Worm (Caenorhabditis elegans) whole organism, mixed stage, embryonic: Measurements from ENCODE around the gene oac-7.

ENCODE experiments used
- M03D4.4 ChIP-seq: sonication (generic microtip); optimal IDR thresholded peaks from 2 replicates; lab custom pipeline; 2017; ENCODE audit warnings: mild to moderate bottlenecking, missing genetic modification characterization, missing compliant biosample characterization
- bed-3 ChIP-seq: fragments of 200-800 bp; sonication (Bioruptor generic); optimal IDR thresholded peaks from 3 replicates; lab custom pipeline; 2018; ENCODE audit warnings: mild to moderate bottlenecking, missing genetic modification characterization, moderate library complexity, missing compliant biosample characterization
- blmp-1 ChIP-seq: fragments of 150-350 bp; optimal IDR thresholded peaks from 2 replicates; lab custom pipeline; 2014; ENCODE audit warnings: missing biosample characterization, missing genetic modification characterization
- ceh-39 ChIP-seq: fragments of 150-350 bp; optimal IDR thresholded peaks from 2 replicates; lab custom pipeline; 2014; ENCODE audit warnings: missing biosample characterization, missing genetic modification characterization
- ceh-43 ChIP-seq: fragments of 200-800 bp; sonication (Bioruptor generic); optimal IDR thresholded peaks from 2 replicates; lab custom pipeline; 2018; ENCODE audit warnings: mild to moderate bottlenecking, missing genetic modification characterization, moderate library complexity, missing compliant biosample characterization
- ceh-83 ChIP-seq: fragments of 200-800 bp; sonication (Bioruptor generic); optimal IDR thresholded peaks from 2 replicates; lab custom pipeline; 2018; ENCODE audit warnings: mild to moderate bottlenecking, missing genetic modification characterization, missing compliant biosample characterization
- ces-1 ChIP-seq: fragments of 150-350 bp; optimal IDR thresholded peaks from 2 replicates; lab custom pipeline; 2014; ENCODE audit warnings: missing biosample characterization, missing genetic modification reagents, missing genetic modification characterization
- cnd-1 ChIP-seq: fragments of 200-800 bp; sonication (Bioruptor generic); optimal IDR thresholded peaks from 2 replicates; lab custom pipeline; 2018; ENCODE audit warnings: mild to moderate bottlenecking, missing genetic modification characterization, missing compliant biosample characterization
- drap-1 ChIP-seq: fragments of 200-800 bp; sonication (Bioruptor generic); optimal IDR thresholded peaks from 3 replicates; lab custom pipeline; 2018; ENCODE audit warnings: mild to moderate bottlenecking, missing genetic modification characterization, missing compliant biosample characterization
- elt-3 ChIP-seq: fragments of 150-350 bp; optimal IDR thresholded peaks from 2 replicates; lab custom pipeline; 2014; ENCODE audit warnings: missing biosample characterization, missing genetic modification characterization
- flh-1 ChIP-seq: fragments of 200-800 bp; sonication (Bioruptor generic); optimal IDR thresholded peaks from 2 replicates; lab custom pipeline; 2018; ENCODE audit warnings: mild to moderate bottlenecking, missing genetic modification characterization, moderate library complexity, missing compliant biosample characterization
- ham-2 ChIP-seq: fragments of 200-800 bp; sonication (Bioruptor generic); optimal IDR thresholded peaks from 2 replicates; lab custom pipeline; 2018; ENCODE audit warnings: mild to moderate bottlenecking, missing genetic modification characterization, missing compliant biosample characterization
- hlh-1 ChIP-seq: fragments of 150-350 bp; optimal IDR thresholded peaks from 2 replicates; lab custom pipeline; 2014; ENCODE audit warnings: missing biosample characterization, missing genetic modification reagents, missing genetic modification characterization
- lin-32 ChIP-seq: fragments of 200-800 bp; sonication (Bioruptor generic); optimal IDR thresholded peaks from 2 replicates; lab custom pipeline; 2018; ENCODE audit warnings: mild to moderate bottlenecking, missing genetic modification characterization, missing compliant biosample characterization
- lsy-2 ChIP-seq: fragments of 150-350 bp; optimal IDR thresholded peaks from 2 replicates; lab custom pipeline; 2014; ENCODE audit warnings: missing biosample characterization, missing genetic modification characterization
- mab-5 ChIP-seq: fragments of 150-350 bp; optimal IDR thresholded peaks from 2 replicates; lab custom pipeline; 2014; ENCODE audit warnings: missing biosample characterization, missing genetic modification characterization
- mep-1 ChIP-seq: fragments of 150-350 bp; optimal IDR thresholded peaks from 2 replicates; lab custom pipeline; 2017; ENCODE audit warnings: missing biosample characterization, missing genetic modification reagents, missing genetic modification characterization, inconsistent platforms
- mls-2 ChIP-seq: sonication (generic microtip); optimal IDR thresholded peaks from 2 replicates; lab custom pipeline; 2016; ENCODE audit warnings: mild to moderate bottlenecking, missing genetic modification characterization, moderate library complexity, missing compliant biosample characterization
- nhr-12 ChIP-seq: fragments of 150-350 bp; optimal IDR thresholded peaks from 2 replicates; lab custom pipeline; 2014; ENCODE audit warnings: missing biosample characterization, missing genetic modification characterization
- nhr-2 ChIP-seq: fragments of 150-350 bp; optimal IDR thresholded peaks from 2 replicates; lab custom pipeline; 2014; ENCODE audit warnings: missing biosample characterization, missing genetic modification characterization
- nhr-237 ChIP-seq: fragments of 150-350 bp; optimal IDR thresholded peaks from 2 replicates; lab custom pipeline; 2014; ENCODE audit warnings: missing biosample characterization, missing genetic modification characterization
- nhr-28 ChIP-seq: fragments of 150-350 bp; optimal IDR thresholded peaks from 2 replicates; lab custom pipeline; 2014; ENCODE audit warnings: missing biosample characterization, missing genetic modification characterization
- nhr-76 ChIP-seq: sonication (generic microtip); optimal IDR thresholded peaks from 2 replicates; lab custom pipeline; 2017; ENCODE audit warnings: missing biosample characterization, missing genetic modification characterization
- pha-4 ChIP-seq: fragments of 150-350 bp; optimal IDR thresholded peaks from 2 replicates; lab custom pipeline; 2018; ENCODE audit warnings: missing biosample characterization, missing genetic modification reagents, missing genetic modification characterization
- sem-2 ChIP-seq: fragments of 200-800 bp; sonication (Bioruptor generic); optimal IDR thresholded peaks from 2 replicates; lab custom pipeline; 2018; ENCODE audit warnings: mild to moderate bottlenecking, missing genetic modification characterization, missing compliant biosample characterization
- snpc-4 ChIP-seq: fragments of 150-350 bp; optimal IDR thresholded peaks from 2 replicates; lab custom pipeline; 2014; ENCODE audit warnings: missing biosample characterization, missing genetic modification characterization
- sptf-1 ChIP-seq: sonication (generic microtip); optimal IDR thresholded peaks from 2 replicates; lab custom pipeline; 2017; ENCODE audit warnings: mild to moderate bottlenecking, missing genetic modification characterization, moderate library complexity, missing compliant biosample characterization
- tbx-8 ChIP-seq: fragments of 200-800 bp; sonication (Bioruptor generic); optimal IDR thresholded peaks from 2 replicates; lab custom pipeline; 2018; ENCODE audit warnings: mild to moderate bottlenecking, missing genetic modification characterization, moderate library complexity, missing compliant biosample characterization
- unc-120 ChIP-seq: sonication (generic microtip); optimal IDR thresholded peaks from 2 replicates; lab custom pipeline; 2017; ENCODE audit warnings: missing genetic modification characterization, missing compliant biosample characterization; ENCODE audit not compliant: poor library complexity, severe bottlenecking
- unc-39 ChIP-seq: fragments of 150-350 bp; optimal IDR thresholded peaks from 2 replicates; lab custom pipeline; 2014; ENCODE audit warnings: missing biosample characterization, missing genetic modification characterization
- unc-62 ChIP-seq: fragments of 150-350 bp; optimal IDR thresholded peaks from 2 replicates; lab custom pipeline; 2014; ENCODE audit warnings: missing biosample characterization, missing genetic modification reagents, missing genetic modification characterization
- zip-8 ChIP-seq: fragments of 150-350 bp; optimal IDR thresholded peaks from 2 replicates; lab custom pipeline; 2014; ENCODE audit warnings: missing biosample characterization, missing genetic modification characterization
- ztf-11 ChIP-seq: fragments of 150-350 bp; optimal IDR thresholded peaks from 2 replicates; lab custom pipeline; 2014; ENCODE audit warnings: missing biosample characterization, missing genetic modification characterization

oac-7 gene

DNA sequence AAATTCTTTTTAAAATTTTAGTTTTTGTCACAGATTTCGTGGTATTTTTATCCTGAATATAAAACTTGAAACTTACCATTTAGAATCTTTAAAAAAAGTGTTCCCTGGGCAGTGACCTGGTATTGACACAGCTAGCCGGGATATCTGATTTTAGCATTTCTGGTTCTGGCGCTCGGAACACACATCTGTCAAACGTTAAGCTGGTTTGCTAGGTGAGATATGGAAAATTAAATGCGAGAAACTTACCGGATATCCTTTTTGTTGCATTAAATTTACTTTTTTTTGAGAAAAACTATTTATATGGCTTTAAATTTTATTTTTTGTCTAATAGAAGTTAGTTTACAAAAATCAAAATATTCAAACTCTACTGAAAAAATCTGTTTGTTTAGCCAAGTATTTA is 23.8 kb upstream of the oac-7 start, which contains the start of gene F28G4.4:
Gene F28G4.4 (minus strand): TSS at position 101 of the 400 bp plus-strand sequence.
- TF ChIP-seq snpc-4 (tag; lab: Kevin White, UChicago), result no peak
- TF ChIP-seq M03D4.4 (tag; lab: Kevin White, UChicago), result no peak
- no peak for TF ChIP-seq ztf-11 (tag; lab: Kevin White, UChicago)
- TF ChIP-seq hlh-1 (tag; lab: Kevin White, UChicago), result no peak
- no peak for TF ChIP-seq ceh-83
- TF ChIP-seq elt-3 (tag; lab: Kevin White, UChicago), result no peak
- no peak for TF ChIP-seq nhr-2 (tag; lab: Kevin White, UChicago)
- TF ChIP-seq mls-2 (tag; lab: Kevin White, UChicago), result no peak
- no peak for TF ChIP-seq flh-1 (GFP tag; lab: Kevin White, UChicago)
- TF ChIP-seq ceh-43 (GFP tag; lab: Kevin White, UChicago), result no peak
- no peak for TF ChIP-seq sem-2 (GFP tag; lab: Kevin White, UChicago)

DNA sequence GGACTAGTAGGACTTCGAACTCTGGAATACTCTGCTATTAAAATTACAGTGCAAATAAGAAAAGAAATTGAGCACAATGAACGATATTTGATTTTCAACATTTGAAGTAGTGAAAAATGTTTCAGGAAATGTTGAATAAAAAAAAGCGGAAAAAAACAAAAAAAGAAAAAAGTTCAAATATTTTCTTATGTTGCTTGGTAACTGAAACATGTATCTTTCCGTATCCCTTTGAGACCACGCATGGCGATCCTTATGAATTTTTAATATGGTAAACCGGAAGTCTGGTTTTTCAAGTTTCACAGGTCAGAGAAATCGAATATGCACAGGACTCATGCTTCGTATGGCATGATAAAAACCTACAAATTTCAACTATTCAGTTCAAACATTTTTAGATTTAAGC is 22.0 kb upstream of the oac-7 start, which contains the start of gene F28G4.3:
Gene F28G4.3 (minus strand): TSS at position 101 of the 400 bp plus-strand sequence.
- TF ChIP-seq ceh-39 (tag; lab: Kevin White, UChicago) (no peak), nhr-28 (tag; lab: Kevin White, UChicago) (no peak), ztf-11 (tag; lab: Kevin White, UChicago) (no peak), tbx-8 (no peak), lin-32 (GFP tag; lab: Kevin White, UChicago) (no peak), unc-39 (tag; lab: Kevin White, UChicago) (no peak), snpc-4 (tag; lab: Kevin White, UChicago) (no peak), nhr-237 (no peak), sptf-1 (no peak), bed-3 (GFP tag; lab: Kevin White, UChicago) (no peak), flh-1 (GFP tag; lab: Kevin White, UChicago) (no peak), unc-120 (tag; lab: Kevin White, UChicago) (no peak), hlh-1 (tag; lab: Kevin White, UChicago) (no peak), cnd-1 (tag; lab: Kevin White, UChicago) (no peak), drap-1 (no peak), M03D4.4 (tag; lab: Kevin White, UChicago) (no peak)
- TF ChIP-seq, all 35 proteins: peak for 0

DNA sequence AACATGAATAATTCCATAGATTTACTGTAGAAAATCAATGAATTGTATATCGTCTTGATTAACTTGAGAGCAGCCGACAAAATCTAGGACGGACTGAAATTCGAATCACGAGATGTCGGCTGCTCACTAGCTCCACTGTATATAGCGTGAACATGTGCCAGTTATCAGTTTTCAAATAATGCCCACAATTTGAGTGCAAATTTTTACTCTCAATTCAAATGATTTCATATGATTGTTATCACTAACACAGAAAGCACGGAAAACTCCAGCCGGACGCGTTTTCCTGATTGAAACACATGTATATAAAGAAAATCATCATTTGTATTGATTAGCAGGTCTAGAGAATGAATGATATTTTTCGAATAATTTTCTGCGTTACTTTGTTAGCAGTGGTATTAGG is 17.2 kb upstream of the oac-7 start, which contains the start of gene oac-5:
Gene oac-5 (plus strand): TSS at position 301 of the 400 bp plus-strand sequence.
- no peak for TF ChIP-seq elt-3 (tag; lab: Kevin White, UChicago)
- no peak for TF ChIP-seq nhr-12 (tag; lab: Kevin White, UChicago)
- TF ChIP-seq mep-1 (tag; lab: Kevin White, UChicago), result no peak
- TF ChIP-seq drap-1, result no peak
- TF ChIP-seq unc-120 (tag; lab: Kevin White, UChicago), result no peak
- TF ChIP-seq mls-2 (tag; lab: Kevin White, UChicago), result no peak
- TF ChIP-seq nhr-28 (tag; lab: Kevin White, UChicago), result no peak
- TF ChIP-seq flh-1 (GFP tag; lab: Kevin White, UChicago), result no peak
- TF ChIP-seq tbx-8, result no peak
- no peak for TF ChIP-seq zip-8 (tag; lab: Kevin White, UChicago)
- no peak for TF ChIP-seq ceh-83

DNA sequence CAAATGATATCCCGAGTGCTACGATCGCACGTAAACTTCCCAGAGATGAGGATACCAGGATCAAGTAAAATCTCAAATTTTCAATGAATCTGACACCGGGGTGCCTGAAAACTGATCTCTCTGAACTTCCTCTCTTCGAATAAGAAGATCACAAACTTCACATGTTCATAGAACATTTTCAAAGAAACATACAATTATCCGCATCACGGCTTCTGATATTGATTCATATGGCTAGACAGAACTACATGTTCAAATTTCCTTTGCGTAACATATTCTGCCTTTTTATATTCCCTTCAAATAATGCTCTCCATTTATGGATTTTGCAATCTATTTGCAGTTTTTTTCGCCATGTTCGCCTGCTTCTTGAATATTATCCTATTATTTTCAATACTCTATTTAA is 12.5 kb upstream of the oac-7 start, which contains the start of gene srbc-83:
Gene srbc-83 (plus strand): TSS at position 301 of the 400 bp plus-strand sequence.
- TF ChIP-seq lsy-2 (tag; lab: Kevin White, UChicago) (no peak), drap-1 (no peak), unc-62 (GFP tag; lab: Kevin White, UChicago) (no peak), unc-120 (tag; lab: Kevin White, UChicago) (no peak), ceh-39 (tag; lab: Kevin White, UChicago) (no peak), sptf-1 (no peak), ceh-43 (GFP tag; lab: Kevin White, UChicago) (no peak), pha-4 (no peak), blmp-1 (tag; lab: Kevin White, UChicago) (no peak), M03D4.4 (tag; lab: Kevin White, UChicago) (no peak), hlh-1 (tag; lab: Kevin White, UChicago) (no peak), nhr-76 (no peak), ces-1 (GFP tag; lab: Kevin White, UChicago) (no peak), mls-2 (tag; lab: Kevin White, UChicago) (no peak)

DNA sequence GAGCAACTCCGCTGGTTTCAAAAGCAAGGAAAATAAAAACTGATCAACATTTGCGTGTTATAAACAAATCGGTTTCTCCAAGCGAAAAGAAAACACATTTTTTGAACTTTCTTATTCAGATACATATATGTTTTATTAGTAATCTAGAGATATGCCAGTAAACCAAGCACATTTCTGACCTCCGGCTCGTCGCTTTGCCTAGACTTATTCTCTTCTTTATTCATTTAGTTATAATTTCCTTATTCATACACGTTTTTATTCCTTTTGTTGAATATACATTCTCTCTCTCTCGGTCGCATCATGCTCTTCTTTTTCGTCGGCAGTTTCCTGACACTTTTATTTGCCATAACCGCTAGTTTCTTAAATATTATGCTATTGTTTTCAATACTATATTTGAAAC is 10.9 kb upstream of the oac-7 start, which contains the start of gene srbc-84:
Gene srbc-84 (plus strand): TSS at position 301 of the 400 bp plus-strand sequence.
- no peak for TF ChIP-seq zip-8 (tag; lab: Kevin White, UChicago)
- no peak for TF ChIP-seq lsy-2 (tag; lab: Kevin White, UChicago)
- TF ChIP-seq ceh-39 (tag; lab: Kevin White, UChicago), result no peak
- TF ChIP-seq M03D4.4 (tag; lab: Kevin White, UChicago), result no peak
- TF ChIP-seq tbx-8, result no peak
- no peak for TF ChIP-seq flh-1 (GFP tag; lab: Kevin White, UChicago)
- TF ChIP-seq pha-4, result no peak
- TF ChIP-seq cnd-1 (tag; lab: Kevin White, UChicago), result no peak
- no peak for TF ChIP-seq snpc-4 (tag; lab: Kevin White, UChicago)
- no peak for TF ChIP-seq bed-3 (GFP tag; lab: Kevin White, UChicago)
- TF ChIP-seq ces-1 (GFP tag; lab: Kevin White, UChicago), result no peak
- no peak for TF ChIP-seq unc-62 (GFP tag; lab: Kevin White, UChicago)
- TF ChIP-seq nhr-28 (tag; lab: Kevin White, UChicago), result no peak
- no peak for TF ChIP-seq nhr-2 (tag; lab: Kevin White, UChicago)
- no peak for TF ChIP-seq drap-1
- TF ChIP-seq unc-39 (tag; lab: Kevin White, UChicago), result no peak
- no peak for TF ChIP-seq ham-2
- no peak for TF ChIP-seq hlh-1 (tag; lab: Kevin White, UChicago)
- TF ChIP-seq mab-5 (tag; lab: Kevin White, UChicago), result no peak
